Fruit fly (Drosophila melanogaster): ENCODE data around the gene bru2.

DNA sequence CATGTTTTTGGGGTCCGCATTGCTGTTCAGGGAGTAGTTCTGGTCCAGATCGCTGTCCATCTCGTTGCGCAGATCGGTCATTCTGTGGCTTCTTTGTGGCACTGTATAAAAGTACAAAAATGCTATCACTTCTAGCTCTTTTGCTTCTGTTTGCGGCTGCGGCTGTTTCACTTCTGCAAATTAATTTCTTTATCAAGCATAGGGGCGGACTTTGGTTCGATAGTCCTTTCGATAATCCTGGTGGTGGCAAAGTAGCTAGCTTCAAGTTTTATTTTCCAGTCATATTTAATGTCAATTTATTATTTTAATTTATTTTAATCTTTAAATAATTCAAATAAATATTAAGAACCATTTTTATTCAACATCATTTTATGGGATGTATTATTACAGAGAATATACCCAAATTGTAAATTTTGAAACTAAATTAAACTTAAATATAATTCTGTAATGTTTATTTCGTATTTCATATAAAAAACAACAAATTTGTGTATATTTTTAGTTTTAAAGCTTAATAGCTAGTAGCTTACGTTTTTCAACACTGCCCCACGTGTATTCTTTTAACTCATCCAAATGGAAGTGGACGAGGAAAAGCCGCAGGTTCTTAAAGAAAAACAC is 83.6 kb downstream of the bru2 start, which contains the start of the genes CG5446 and Trm1:
- TF ChIP-seq psq (optimal IDR thresholded peaks at IDR 0.05): no peak
- TF ChIP-seq h (optimal IDR thresholded peaks at IDR 0.05): no peak
- TF ChIP-seq Sin3A (optimal IDR thresholded peaks at IDR 0.05): no peak
